Worm (Caenorhabditis elegans): ENCODE results near the gene Y105C5B.8.

- no peak for TF ChIP-seq tbx-37 (GFP tag; conservative IDR thresholded peaks at IDR 0.05)
- no peak for TF ChIP-seq ama-1 (optimal IDR thresholded peaks at IDR 0.05)
- no peak for TF ChIP-seq flt-1 (GFP tag; IDR thresholded peaks at IDR 0.05)
- no peak for TF ChIP-seq hmg-4 (GFP tag; optimal IDR thresholded peaks at IDR 0.05)
- TF ChIP-seq aly-1 (tag; optimal IDR thresholded peaks at IDR 0.05): no peak
- TF ChIP-seq ceh-13 (GFP tag; optimal IDR thresholded peaks at IDR 0.05): no peak
- TF ChIP-seq scrt-1 (GFP tag; IDR thresholded peaks at IDR 0.05): no peak
- TF ChIP-seq tra-4 (tag; optimal IDR thresholded peaks at IDR 0.05): no peak
- TF ChIP-seq sea-1 (GFP tag; conservative IDR thresholded peaks at IDR 0.05): no peak
- no peak for TF ChIP-seq ets-7 (tag; optimal IDR thresholded peaks at IDR 0.05)
- no peak for TF ChIP-seq tbx-11 (GFP tag; IDR thresholded peaks at IDR 0.05)
- no peak for TF ChIP-seq ceh-36 (tag; optimal IDR thresholded peaks at IDR 0.05)
Observed at ce11 chrIV:15926746-15927145, at the start of gene Y105C5B.8.
